Fruit fly (Drosophila melanogaster) whole organism, larva: ENCODE results near the gene betaGlu.

Experiments
- noc ChIP-seq: fragments of 200-800 bp; sonication (Bioruptor generic); optimal IDR thresholded peaks from 3 replicates; lab custom pipeline; 2019; ENCODE audit warnings: missing biosample characterization, mild to moderate bottlenecking, missing genetic modification characterization, moderate library complexity

The betaGlu gene

dm6 chr3R:31765145-31765544, 6.5 kb downstream of the betaGlu start:
- TF ChIP-seq noc (tag; lab: Kevin White, UChicago), result no peak

dm6 chr3R:31764672-31765071, 7.0 kb downstream of the betaGlu start, which contains the start of gene CG2150:
TSS of gene CG2150 (minus strand) at chr3R:31764772.
- TF ChIP-seq noc (tag; lab: Kevin White, UChicago), result no peak

- TF ChIP-seq noc (tag; lab: Kevin White, UChicago), result no peak
Observed at dm6 chr3R:31762672-31763071, 9.0 kb downstream of the betaGlu start.

- peak; percentile 4 for TF ChIP-seq noc (tag; lab: Kevin White, UChicago)
Observed at dm6 chr3R:31761529-31762009, 10.1 kb downstream of the betaGlu start, which contains the start of gene Smvt. TSS of gene Smvt (minus strand) at chr3R:31761579.

- peak; percentile 79 for TF ChIP-seq noc (tag; lab: Kevin White, UChicago)
Observed at dm6 chr3R:31758587-31759167, 13.0 kb downstream of the betaGlu start, which contains the start of gene CG2187. TSS of gene CG2187 (minus strand) at chr3R:31758637.

- TF ChIP-seq noc (tag; lab: Kevin White, UChicago), result no peak
Observed at dm6 chr3R:31754605-31755004, 17.0 kb downstream of the betaGlu start, which contains the start of gene salt. TSS of gene salt (minus strand) at chr3R:31754705.

dm6 chr3R:31748093-31748996, 23.3 kb downstream of the betaGlu start:
- peak; percentile 61 for TF ChIP-seq noc (tag; lab: Kevin White, UChicago)

dm6 chr3R:31747429-31748048, 24.1 kb downstream of the betaGlu start, which contains the start of the genes nero and CG1910:
TSS of gene nero (minus strand) at chr3R:31747558.
TSS of gene CG1910 (plus strand) at chr3R:31747643.
- TF ChIP-seq noc (tag; lab: Kevin White, UChicago), result no peak

- TF ChIP-seq noc (tag; lab: Kevin White, UChicago), result peak; percentile 67
Observed at dm6 chr3R:31745629-31746081, 26.0 kb downstream of the betaGlu start, which contains the start of gene awd. TSS of gene awd (minus strand) at chr3R:31746077.

- peak; percentile 4 for TF ChIP-seq noc (tag; lab: Kevin White, UChicago)
Observed at dm6 chr3R:31744044-31744652, 27.5 kb downstream of the betaGlu start, which contains the start of gene CG1896. TSS of gene CG1896 (plus strand) at chr3R:31744282.

dm6 chr3R:31743279-31743678, 28.4 kb downstream of the betaGlu start, which contains the start of gene Tbca:
TSS of gene Tbca (plus strand) at chr3R:31743490.
- no peak for TF ChIP-seq noc (tag; lab: Kevin White, UChicago)

dm6 chr3R:31741278-31741677, 30.4 kb downstream of the betaGlu start:
- TF ChIP-seq noc (tag; lab: Kevin White, UChicago), result no peak

dm6 chr3R:31739067-31739786, 32.4 kb downstream of the betaGlu start:
- TF ChIP-seq noc (tag; lab: Kevin White, UChicago), result no peak

dm6 chr3R:31738060-31738619, 33.5 kb downstream of the betaGlu start, which contains the start of gene eEF1alpha2:
TSS of gene eEF1alpha2 (plus strand) at chr3R:31738468.
- TF ChIP-seq noc (tag; lab: Kevin White, UChicago), result no peak
